Worm (Caenorhabditis elegans): ENCODE results near the gene C30B5.2.

C30B5.2 gene

ce11 chrII:6173400-6173799 lies 23.6 kb upstream of the C30B5.2 start, which contains the start of gene F40H3.2:
Gene F40H3.2, plus strand, starts transcription at chrII:6173649.
- no peak for TF ChIP-seq ztf-16 (tag; optimal IDR thresholded peaks at IDR 0.05)
- no peak for TF ChIP-seq T23F11.4 (GFP tag; optimal IDR thresholded peaks at IDR 0.05)
- no peak for TF ChIP-seq ama-1 (optimal IDR thresholded peaks at IDR 0.05)
- no peak for TF ChIP-seq hlh-13 (GFP tag; optimal IDR thresholded peaks at IDR 0.05)
- no peak for TF ChIP-seq hlh-6 (tag; optimal IDR thresholded peaks at IDR 0.05)
- no peak for TF ChIP-seq ttx-3 (tag; optimal IDR thresholded peaks at IDR 0.05)

DNA sequence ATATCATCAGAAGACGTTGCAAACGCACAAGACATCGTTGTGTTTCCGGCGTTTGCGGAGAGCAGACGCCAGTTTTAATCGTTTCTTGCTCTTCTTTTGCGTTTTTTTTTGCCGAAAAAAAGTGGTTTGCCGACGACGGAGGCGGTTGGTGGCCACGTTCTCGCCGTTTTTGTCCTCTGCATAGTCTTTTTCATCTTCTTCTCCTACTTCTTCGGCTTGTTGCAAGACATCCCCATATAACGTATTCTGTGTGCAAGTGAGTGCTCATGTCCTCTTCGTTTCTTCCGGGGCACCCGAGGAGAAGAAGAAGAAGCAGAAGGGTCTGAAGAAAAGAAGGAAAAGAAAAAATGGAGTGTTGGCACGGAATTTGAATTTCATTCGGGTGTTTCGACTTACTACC lies 22.0 kb upstream of the C30B5.2 start:
- TF ChIP-seq syd-9 (tag; optimal IDR thresholded peaks at IDR 0.05): no peak
- TF ChIP-seq unc-42 (tag; optimal IDR thresholded peaks at IDR 0.05): peak; percentile 12

- no peak for TF ChIP-seq syd-9 (tag; optimal IDR thresholded peaks at IDR 0.05)
- TF ChIP-seq npax-4 (tag; optimal IDR thresholded peaks at IDR 0.05): no peak
- no peak for TF ChIP-seq pqm-1 (tag; optimal IDR thresholded peaks at IDR 0.05)
- TF ChIP-seq F13H6.1 (tag; optimal IDR thresholded peaks at IDR 0.05): no peak
- no peak for TF ChIP-seq elt-2 (tag; optimal IDR thresholded peaks at IDR 0.05)
- TF ChIP-seq ceh-34 (tag; optimal IDR thresholded peaks at IDR 0.05): no peak
- TF ChIP-seq ceh-6 (GFP tag; optimal IDR thresholded peaks at IDR 0.05): no peak
- no peak for TF ChIP-seq tbx-7 (tag; optimal IDR thresholded peaks at IDR 0.05)
- TF ChIP-seq hlh-13 (GFP tag; optimal IDR thresholded peaks at IDR 0.05): no peak
- no peak for TF ChIP-seq unc-86 (tag; optimal IDR thresholded peaks at IDR 0.05)
- no peak for TF ChIP-seq ceh-45 (GFP tag; IDR thresholded peaks at IDR 0.05)
- no peak for TF ChIP-seq ceh-22 (tag; optimal IDR thresholded peaks at IDR 0.05)
- TF ChIP-seq ceh-9 (tag; optimal IDR thresholded peaks at IDR 0.05): no peak
- TF ChIP-seq ceh-18 (tag; optimal IDR thresholded peaks at IDR 0.05): no peak
- TF ChIP-seq ceh-19 (GFP tag; optimal IDR thresholded peaks at IDR 0.05): no peak
- TF ChIP-seq ceh-2 (tag; optimal IDR thresholded peaks at IDR 0.05): no peak
- TF ChIP-seq sdc-2 (tag; optimal IDR thresholded peaks at IDR 0.05): no peak
Observed at ce11 chrII:6176154-6176897, 20.7 kb upstream of the C30B5.2 start.

DNA sequence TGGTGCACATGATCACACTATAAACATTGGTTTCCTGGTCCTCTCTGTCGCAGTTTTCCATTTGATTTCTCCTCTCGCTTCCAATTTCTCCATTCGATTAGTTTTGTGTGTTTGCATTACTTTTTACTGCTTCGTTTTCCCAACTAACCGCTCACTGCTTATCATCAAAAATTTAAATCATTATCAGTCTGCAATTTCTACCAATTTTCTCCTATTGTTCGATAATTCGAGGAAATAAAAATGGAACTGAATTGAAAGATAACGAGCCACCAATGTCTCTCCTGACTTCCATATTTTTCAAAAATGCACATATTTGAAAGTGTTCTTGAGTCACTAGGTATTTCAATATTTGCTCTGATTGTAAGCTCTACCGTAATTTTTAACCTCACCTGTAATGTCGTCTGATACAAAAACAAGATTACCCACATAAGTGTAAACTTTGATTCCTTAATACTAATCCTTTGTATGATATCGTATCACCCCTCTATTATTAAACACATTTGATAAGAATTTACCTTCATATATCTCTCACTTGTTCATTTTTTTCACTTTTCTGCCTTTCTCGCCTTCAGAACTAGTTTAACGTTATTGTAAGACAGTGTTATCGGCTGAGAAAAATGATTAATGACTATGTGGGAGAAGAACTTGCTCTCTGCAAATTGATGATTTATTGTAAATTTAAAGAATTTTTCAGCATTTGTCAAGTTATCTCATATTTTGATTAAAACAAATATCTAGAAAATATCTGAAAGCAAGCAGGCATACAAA lies 18.8 kb upstream of the C30B5.2 start:
- TF ChIP-seq elt-2 (tag; optimal IDR thresholded peaks at IDR 0.05) (peak; percentile 6), pat-9 (tag; optimal IDR thresholded peaks at IDR 0.05) (no peak), unc-3 (GFP tag; conservative IDR thresholded peaks at IDR 0.05) (no peak), unc-3 (tag; optimal IDR thresholded peaks at IDR 0.05) (no peak), ceh-24 (tag; optimal IDR thresholded peaks at IDR 0.05) (no peak), unc-86 (tag; optimal IDR thresholded peaks at IDR 0.05) (no peak), fkh-10 (GFP tag; optimal IDR thresholded peaks at IDR 0.05) (no peak), eyg-1 (tag; optimal IDR thresholded peaks at IDR 0.05) (no peak)

ce11 chrII:6178743-6179129 lies 18.2 kb upstream of the C30B5.2 start:
- TF ChIP-seq hlh-6 (tag; optimal IDR thresholded peaks at IDR 0.05): no peak
- no peak for TF ChIP-seq zip-5 (tag; optimal IDR thresholded peaks at IDR 0.05)

DNA sequence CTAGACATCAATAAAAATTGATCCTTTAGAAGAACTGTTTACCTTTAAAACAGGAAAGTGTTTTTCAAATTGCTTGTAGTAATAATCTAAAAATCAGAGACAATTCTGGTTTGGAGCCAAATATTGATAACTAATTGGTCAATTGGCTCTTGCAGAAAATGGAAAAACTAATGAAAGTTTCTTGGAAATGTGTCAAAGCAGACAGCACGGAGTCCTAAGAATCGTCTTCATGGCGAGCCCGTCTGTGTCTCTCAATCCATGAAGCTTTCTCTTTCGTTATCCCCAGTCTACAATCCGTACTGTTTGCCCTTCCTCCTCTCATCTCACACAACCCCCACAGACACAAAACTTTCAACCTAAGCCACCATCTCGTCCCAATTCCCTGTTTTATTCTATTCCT lies 17.4 kb upstream of the C30B5.2 start, which contains the start of gene F40H3.1:
Gene F40H3.1 (plus strand): TSS at position 301 of the 400 bp plus-strand sequence.
- TF ChIP-seq ceh-2 (tag; optimal IDR thresholded peaks at IDR 0.05) (no peak), K02D7.2 (tag; optimal IDR thresholded peaks at IDR 0.05) (no peak), T23F11.4 (GFP tag; optimal IDR thresholded peaks at IDR 0.05) (no peak), ceh-22 (tag; optimal IDR thresholded peaks at IDR 0.05) (no peak), ama-1 (optimal IDR thresholded peaks at IDR 0.05) (no peak), odd-2 (tag; optimal IDR thresholded peaks at IDR 0.05) (no peak), Y22D7AL.16 (tag; optimal IDR thresholded peaks at IDR 0.05) (no peak), pax-1 (tag; optimal IDR thresholded peaks at IDR 0.05) (no peak), unc-55 (GFP tag; optimal IDR thresholded peaks at IDR 0.05) (no peak), rnt-1 (tag; optimal IDR thresholded peaks at IDR 0.05) (no peak), mec-3 (tag; optimal IDR thresholded peaks at IDR 0.05; ENCODE audit: borderline replicate concordance) (no peak), hlh-30 (tag; optimal IDR thresholded peaks at IDR 0.05; ENCODE audit: insufficient read depth) (no peak), sox-4 (tag; optimal IDR thresholded peaks at IDR 0.05) (no peak), tbx-2 (tag; optimal IDR thresholded peaks at IDR 0.05) (no peak), nhr-11 (tag; optimal IDR thresholded peaks at IDR 0.05) (no peak), hlh-13 (GFP tag; optimal IDR thresholded peaks at IDR 0.05) (no peak), ceh-48 (tag; optimal IDR thresholded peaks at IDR 0.05) (no peak)
